Fruit fly (Drosophila melanogaster) whole organism, embryonic: ENCODE measurements around the gene PIG-Q.

Source experiments
- Atf3 ChIP-seq: fragments of 200-800 bp; sonication (Bioruptor generic); optimal IDR thresholded peaks from 3 replicates; lab custom pipeline; 2016; ENCODE audit warnings: missing biosample characterization, missing genetic modification characterization
- CG10431 ChIP-seq: fragments of 200-800 bp; sonication (Bioruptor generic); optimal IDR thresholded peaks from 3 replicates; lab custom pipeline; 2018; ENCODE audit warnings: missing biosample characterization, mild to moderate bottlenecking, missing genetic modification characterization
- CG10959 ChIP-seq: fragments of 200-800 bp; sonication (Bioruptor generic); IDR thresholded peaks from 2 replicates; pipeline ENCODE4 v1.3.6; 2022; ENCODE audit warnings: missing biosample characterization, missing genetic modification characterization
- CG12236 ChIP-seq: fragments of 200-800 bp; sonication (Bioruptor generic); optimal IDR thresholded peaks from 2 replicates; lab custom pipeline; 2016; ENCODE audit warnings: missing biosample characterization, missing genetic modification characterization
- CG12299 ChIP-seq: fragments of 200-800 bp; sonication (Bioruptor generic); optimal IDR thresholded peaks from 2 replicates; lab custom pipeline; 2018; ENCODE audit warnings: missing biosample characterization, mild to moderate bottlenecking, missing genetic modification characterization
- CG1233 ChIP-seq: fragments of 200-800 bp; sonication (Bioruptor generic); optimal IDR thresholded peaks from 4 replicates; lab custom pipeline; 2018; ENCODE audit warnings: missing biosample characterization, mild to moderate bottlenecking, missing genetic modification characterization
- CG15073 ChIP-seq: fragments of 200-800 bp; sonication (Bioruptor generic); optimal IDR thresholded peaks from 2 replicates; lab custom pipeline; 2016; ENCODE audit warnings: missing biosample characterization, missing genetic modification characterization
- CG17359 ChIP-seq: fragments of 200-800 bp; sonication (Bioruptor generic); optimal IDR thresholded peaks from 3 replicates; lab custom pipeline; 2018; ENCODE audit warnings: missing biosample characterization, mild to moderate bottlenecking, missing genetic modification characterization, moderate library complexity
- CG17385 ChIP-seq: fragments of 200-800 bp; sonication (Bioruptor generic); optimal IDR thresholded peaks from 3 replicates; lab custom pipeline; 2018; ENCODE audit warnings: missing biosample characterization, mild to moderate bottlenecking, missing genetic modification characterization
- CG1832 ChIP-seq: fragments of 200-800 bp; sonication (Bioruptor generic); optimal IDR thresholded peaks from 2 replicates; lab custom pipeline; 2017; ENCODE audit warnings: missing biosample characterization, mild to moderate bottlenecking, missing genetic modification characterization, inconsistent platforms
- CG2116 ChIP-seq: fragments of 200-800 bp; sonication (Bioruptor generic); optimal IDR thresholded peaks from 3 replicates; lab custom pipeline; 2018; ENCODE audit warnings: missing biosample characterization, mild to moderate bottlenecking, missing genetic modification characterization
- CG3163 ChIP-seq: fragments of 200-800 bp; sonication (Bioruptor generic); optimal IDR thresholded peaks from 3 replicates; lab custom pipeline; 2016; ENCODE audit warnings: missing biosample characterization, missing genetic modification characterization
- CG43689 ChIP-seq: fragments of 200-800 bp; sonication (Bioruptor generic); IDR thresholded peaks from 2 replicates; pipeline ENCODE4 v1.3.6; 2022; ENCODE audit warnings: missing biosample characterization, missing genetic modification characterization
- CG5180 ChIP-seq: fragments of 200-800 bp; sonication (Bioruptor generic); optimal IDR thresholded peaks from 3 replicates; lab custom pipeline; 2017; ENCODE audit warnings: missing biosample characterization, missing genetic modification characterization, mild to moderate bottlenecking, moderate library complexity, missing genetic modification reagents
- CG5953 ChIP-seq: fragments of 200-800 bp; sonication (Bioruptor generic); IDR thresholded peaks from 2 replicates; pipeline ENCODE4 v1.3.6; 2022; ENCODE audit warnings: missing biosample characterization, missing genetic modification characterization
- CG6683 ChIP-seq: fragments of 200-800 bp; sonication (Bioruptor generic); optimal IDR thresholded peaks from 2 replicates; lab custom pipeline; 2017; ENCODE audit warnings: missing biosample characterization, mild to moderate bottlenecking, missing genetic modification characterization, missing genetic modification reagents
- CG6689 ChIP-seq: fragments of 200-800 bp; sonication (Bioruptor generic); IDR thresholded peaks from 2 replicates; pipeline ENCODE4 v1.3.6; 2022; ENCODE audit warnings: missing biosample characterization, missing genetic modification characterization
- CG7271 ChIP-seq: fragments of 200-800 bp; sonication (Bioruptor generic); optimal IDR thresholded peaks from 2 replicates; lab custom pipeline; 2018; ENCODE audit warnings: missing biosample characterization, mild to moderate bottlenecking, missing genetic modification characterization, moderate library complexity
- CG7357 ChIP-seq: fragments of 200-800 bp; sonication (Bioruptor generic); IDR thresholded peaks from 3 replicates; pipeline ENCODE4 v1.3.6; 2022; ENCODE audit warnings: missing biosample characterization, missing genetic modification characterization
- CG8089 ChIP-seq: fragments of 200-800 bp; sonication (Bioruptor generic); optimal IDR thresholded peaks from 3 replicates; lab custom pipeline; 2016; ENCODE audit warnings: missing biosample characterization, missing genetic modification characterization
- CG8281 ChIP-seq: fragments of 200-800 bp; sonication (Bioruptor generic); optimal IDR thresholded peaks from 2 replicates; lab custom pipeline; 2018; ENCODE audit warnings: missing biosample characterization, mild to moderate bottlenecking, missing genetic modification characterization, moderate library complexity
- CG8290 ChIP-seq, 3 experiments: fragments of 200-800 bp; sonication (Bioruptor generic); optimal IDR thresholded peaks; 2 replicates each; lab custom pipeline; 2016 to 2019; ENCODE audit warnings: missing biosample characterization in 3 of 3, missing genetic modification characterization in 3 of 3, mild to moderate bottlenecking in 2 of 3, moderate library complexity in 1 of 3
- CG8765 ChIP-seq: fragments of 200-800 bp; sonication (Bioruptor generic); IDR thresholded peaks from 2 replicates; pipeline ENCODE4 v1.3.6; 2022; ENCODE audit warnings: missing biosample characterization, missing genetic modification characterization
- Camta ChIP-seq: fragments of 200-800 bp; sonication (Bioruptor generic); optimal IDR thresholded peaks from 2 replicates; lab custom pipeline; 2016; ENCODE audit warnings: missing biosample characterization, missing genetic modification characterization
- Chrac-16 ChIP-seq: fragments of 200-800 bp; sonication (Bioruptor generic); optimal IDR thresholded peaks from 3 replicates; lab custom pipeline; 2016; ENCODE audit warnings: missing biosample characterization, missing genetic modification characterization
- GATAe ChIP-seq: fragments of 200-800 bp; sonication (Bioruptor generic); conservative IDR thresholded peaks from 2 replicates; pipeline ENCODE4 v1.3.6; 2022; ENCODE audit warnings: missing biosample characterization, missing genetic modification characterization
- HmgZ ChIP-seq: fragments of 200-800 bp; sonication (Bioruptor generic); optimal IDR thresholded peaks from 2 replicates; lab custom pipeline; 2018; ENCODE audit warnings: missing biosample characterization, mild to moderate bottlenecking, missing genetic modification characterization
- NC2β ChIP-seq: fragments of 200-800 bp; sonication (Bioruptor generic); optimal IDR thresholded peaks from 2 replicates; lab custom pipeline; 2016; ENCODE audit warnings: missing biosample characterization, missing genetic modification characterization
- Neu2 ChIP-seq: fragments of 200-800 bp; sonication (Bioruptor generic); optimal IDR thresholded peaks from 3 replicates; lab custom pipeline; 2016; ENCODE audit warnings: missing biosample characterization, missing genetic modification characterization, borderline replicate concordance
- Nf-YC ChIP-seq: fragments of 200-800 bp; optimal IDR thresholded peaks from 3 replicates; lab custom pipeline; 2019; ENCODE audit warnings: missing biosample characterization, mild to moderate bottlenecking, missing genetic modification characterization, moderate library complexity
- Pdp1 ChIP-seq, 2 experiments: fragments of 200-800 bp; sonication (Bioruptor generic); optimal IDR thresholded peaks; 3 replicates each; lab custom pipeline; 2016; ENCODE audit warnings: missing biosample characterization in 2 of 2, missing genetic modification characterization in 2 of 2, mild to moderate bottlenecking in 1 of 2, moderate library complexity in 1 of 2
- Vsx1 ChIP-seq: fragments of 200-800 bp; sonication (Bioruptor generic); optimal IDR thresholded peaks from 2 replicates; lab custom pipeline; 2017; ENCODE audit warnings: missing biosample characterization, mild to moderate bottlenecking, missing genetic modification characterization, missing genetic modification reagents
- YL-1 ChIP-seq: fragments of 200-800 bp; sonication (Bioruptor generic); optimal IDR thresholded peaks from 3 replicates; lab custom pipeline; 2017; ENCODE audit warnings: missing biosample characterization, mild to moderate bottlenecking, missing genetic modification characterization
- az2 ChIP-seq: fragments of 200-800 bp; sonication (Bioruptor generic); optimal IDR thresholded peaks from 3 replicates; lab custom pipeline; 2016; ENCODE audit warnings: missing biosample characterization, missing genetic modification characterization
- bcd ChIP-seq: fragments of 200-800 bp; sonication (Bioruptor generic); optimal IDR thresholded peaks from 2 replicates; lab custom pipeline; 2017; ENCODE audit warnings: missing biosample characterization, mild to moderate bottlenecking, missing genetic modification characterization
- chinmo ChIP-seq: fragments of 200-800 bp; sonication (Bioruptor generic); IDR thresholded peaks from 4 replicates; pipeline ENCODE4 v1.3.6; 2022; ENCODE audit warnings: missing biosample characterization, missing genetic modification characterization; ENCODE audit not compliant: partially characterized antibody
- ftz-f1 ChIP-seq: fragments of 200-800 bp; sonication (Bioruptor generic); optimal IDR thresholded peaks from 2 replicates; lab custom pipeline; 2016; ENCODE audit warnings: missing biosample characterization, missing genetic modification characterization
- hkb ChIP-seq, 2 experiments: fragments of 200-800 bp in 1 of 2; fragments of >200 bp in 1 of 2; sonication (Bioruptor generic) in 1 of 2; IDR thresholded peaks in 1 of 2; optimal IDR thresholded peaks in 1 of 2; 2 replicates each; pipeline versions ENCODE4 v1.3.6 to Lab custom; 2017 to 2022; ENCODE audit warnings: missing biosample characterization in 1 of 2, missing genetic modification characterization in 1 of 2
- ind ChIP-seq: fragments of 200-800 bp; sonication (Bioruptor generic); optimal IDR thresholded peaks from 3 replicates; lab custom pipeline; 2016; ENCODE audit warnings: missing biosample characterization, missing genetic modification characterization
- insv ChIP-seq, 2 experiments: fragments of 200-800 bp; sonication (Bioruptor generic); optimal IDR thresholded peaks; 3 replicates each; lab custom pipeline; 2016 to 2018; ENCODE audit warnings: missing biosample characterization in 2 of 2, missing genetic modification characterization in 2 of 2
- luna ChIP-seq: fragments of 200-800 bp; sonication (Bioruptor generic); optimal IDR thresholded peaks from 2 replicates; lab custom pipeline; 2016; ENCODE audit warnings: missing biosample characterization, missing genetic modification characterization
- nmo ChIP-seq: fragments of 200-800 bp; sonication (Bioruptor generic); optimal IDR thresholded peaks from 2 replicates; lab custom pipeline; 2018; ENCODE audit warnings: missing biosample characterization, mild to moderate bottlenecking, missing genetic modification characterization, moderate library complexity
- org-1 ChIP-seq: fragments of 200-800 bp; sonication (Bioruptor generic); optimal IDR thresholded peaks from 2 replicates; lab custom pipeline; 2017; ENCODE audit warnings: missing biosample characterization, missing genetic modification characterization
- peb ChIP-seq: fragments of 200-800 bp; sonication (Bioruptor generic); IDR thresholded peaks from 2 replicates; pipeline ENCODE4 v1.3.6; 2022; ENCODE audit warnings: missing biosample characterization, missing genetic modification characterization
- psq ChIP-seq: fragments of 200-800 bp; sonication (Bioruptor generic); optimal IDR thresholded peaks from 2 replicates; lab custom pipeline; 2017; ENCODE audit warnings: missing biosample characterization, missing genetic modification characterization
- sug ChIP-seq: fragments of 200-800 bp; optimal IDR thresholded peaks from 2 replicates; lab custom pipeline; 2019; ENCODE audit warnings: missing biosample characterization, mild to moderate bottlenecking, missing genetic modification characterization, moderate library complexity
- wek ChIP-seq: fragments of 200-800 bp; sonication (Bioruptor generic); optimal IDR thresholded peaks from 3 replicates; lab custom pipeline; 2018; ENCODE audit warnings: missing biosample characterization, mild to moderate bottlenecking, missing genetic modification characterization, moderate library complexity

The PIG-Q gene

dm6 chrX:16334251-16334860, 24.6 kb upstream of the PIG-Q start (continued):
- no peak for TF ChIP-seq CG7357 (GFP tag; lab: Robert Waterston, UW)
- TF ChIP-seq CG43689 (GFP tag; lab: Robert Waterston, UW) = no peak
- TF ChIP-seq CG8089 (GFP tag; lab: Kevin White, UChicago) = no peak
- no peak for TF ChIP-seq peb (GFP tag; lab: Robert Waterston, UW)
- no peak for TF ChIP-seq CG12236 (GFP tag; lab: Kevin White, UChicago)
- peak in 1 of 2 experiments; percentile 55 for TF ChIP-seq Pdp1 (GFP tag; optimal IDR thresholded peaks at IDR 0.05; lab: Kevin White, UChicago)
- peak; percentile 53 for TF ChIP-seq CG12299
- TF ChIP-seq insv (GFP tag; optimal IDR thresholded peaks at IDR 0.05; lab: Kevin White, UChicago) = no peak
- no peak for TF ChIP-seq NC2β (GFP tag; lab: Kevin White, UChicago)
- TF ChIP-seq ftz-f1 (GFP tag; lab: Kevin White, UChicago) = no peak
- no peak for TF ChIP-seq CG8765 (GFP tag; lab: Robert Waterston, UW)
- no peak for TF ChIP-seq CG17359 (tag; lab: Kevin White, UChicago)
- TF ChIP-seq Nf-YC (tag; lab: Kevin White, UChicago) = no peak
- TF ChIP-seq YL-1 (GFP tag; lab: Kevin White, UChicago) = no peak
- no peak for TF ChIP-seq CG8281 (tag; lab: Kevin White, UChicago)
- TF ChIP-seq CG6683 (GFP tag; lab: Kevin White, UChicago) = no peak
- 0 out of 4 replicates have a peak, but pooled peaks have one; percentile 6 for TF ChIP-seq chinmo (GFP tag; lab: Robert Waterston, UW)

DNA sequence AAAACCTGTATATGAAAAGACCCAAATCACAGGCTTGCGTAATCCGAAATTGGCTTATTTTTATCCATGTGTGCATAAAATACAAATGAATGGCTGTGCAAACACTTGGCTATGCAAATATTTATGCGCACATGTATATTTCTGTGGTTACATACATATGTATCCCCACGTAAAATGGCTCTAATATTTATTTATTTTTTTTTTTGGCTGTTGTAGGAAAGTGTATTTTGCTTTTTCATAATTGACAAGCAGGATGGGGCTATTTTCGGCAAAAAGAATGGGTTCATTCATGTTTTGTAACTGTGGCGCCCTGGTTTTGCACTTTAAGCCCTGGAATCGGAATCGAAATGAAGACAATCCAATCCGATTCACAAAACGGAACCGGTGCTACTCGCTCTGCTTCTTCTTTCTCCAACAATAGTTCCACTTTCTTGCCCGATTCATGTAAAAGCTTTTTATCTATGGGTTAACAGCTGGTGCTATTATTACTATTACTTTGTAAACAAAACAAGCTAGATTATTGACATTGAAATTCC, 23.8 kb upstream of the PIG-Q start:
- no peak for TF ChIP-seq CG7271 (tag; lab: Kevin White, UChicago)
- peak; percentile 71 for TF ChIP-seq Chrac-16
- no peak for TF ChIP-seq GATAe (GFP tag; lab: Robert Waterston, UW)
- TF ChIP-seq Vsx1 = peak; percentile 65
- TF ChIP-seq HmgZ (tag; lab: Kevin White, UChicago) = peak; percentile 53
- TF ChIP-seq CG2116 (GFP tag; lab: Kevin White, UChicago) = peak; percentile 50
- TF ChIP-seq CG15073 (GFP tag; lab: Kevin White, UChicago) = no peak
- TF ChIP-seq CG10959 (GFP tag; lab: Robert Waterston, UW) = peak; percentile 58; the same call in 1 of the 2 replicates
- TF ChIP-seq Atf3 (GFP tag; lab: Kevin White, UChicago) = peak; percentile 26
- TF ChIP-seq CG6689 (GFP tag; lab: Robert Waterston, UW) = peak; percentile 79
- peak; percentile 30 for TF ChIP-seq luna
- peak; percentile 59 for TF ChIP-seq nmo (GFP tag; lab: Kevin White, UChicago)
- TF ChIP-seq org-1 (GFP tag; lab: Kevin White, UChicago) = peak; percentile 54
- TF ChIP-seq CG3163 (GFP tag; lab: Kevin White, UChicago) = peak; percentile 48
- TF ChIP-seq CG10431 (GFP tag; lab: Kevin White, UChicago) = peak; percentile 0
- TF ChIP-seq CG1233 (GFP tag; lab: Kevin White, UChicago) = peak; percentile 63
- TF ChIP-seq psq (GFP tag; lab: Kevin White, UChicago) = no peak
- peak; percentile 74 for TF ChIP-seq ind
- TF ChIP-seq CG17385 = peak; percentile 90
- TF ChIP-seq CG6683 (GFP tag; lab: Kevin White, UChicago) = no peak
- TF ChIP-seq CG1832 = no peak
- no peak for TF ChIP-seq hkb (optimal IDR thresholded peaks at IDR 0.05; lab: Kevin White, UChicago)
- TF ChIP-seq hkb (GFP tag; IDR thresholded peaks at IDR 0.05; lab: Robert Waterston, UW) = peak; percentile 88
- TF ChIP-seq CG5953 (GFP tag; lab: Robert Waterston, UW) = peak; percentile 64
- peak; percentile 48 for TF ChIP-seq CG5180
- TF ChIP-seq Camta (GFP tag; lab: Kevin White, UChicago) = peak; percentile 53
- TF ChIP-seq wek = peak; percentile 40
- TF ChIP-seq CG8290 (GFP tag; optimal IDR thresholded peaks at IDR 0.05; lab: Kevin White, UChicago) = peak; percentile 5
- TF ChIP-seq CG8290 (tag; optimal IDR thresholded peaks at IDR 0.05; lab: Kevin White, UChicago) = peak in 1 of 2 experiments; percentile 79
- peak; percentile 73 for TF ChIP-seq az2 (GFP tag; lab: Kevin White, UChicago)
- TF ChIP-seq Neu2 (GFP tag; lab: Kevin White, UChicago) = no peak
- peak; percentile 75 for TF ChIP-seq bcd (GFP tag; lab: Kevin White, UChicago)
- TF ChIP-seq sug (tag; lab: Kevin White, UChicago) = peak; percentile 55
